Fruit fly (Drosophila melanogaster): ENCODE results near the gene CG13995.

CG13995 gene

DNA sequence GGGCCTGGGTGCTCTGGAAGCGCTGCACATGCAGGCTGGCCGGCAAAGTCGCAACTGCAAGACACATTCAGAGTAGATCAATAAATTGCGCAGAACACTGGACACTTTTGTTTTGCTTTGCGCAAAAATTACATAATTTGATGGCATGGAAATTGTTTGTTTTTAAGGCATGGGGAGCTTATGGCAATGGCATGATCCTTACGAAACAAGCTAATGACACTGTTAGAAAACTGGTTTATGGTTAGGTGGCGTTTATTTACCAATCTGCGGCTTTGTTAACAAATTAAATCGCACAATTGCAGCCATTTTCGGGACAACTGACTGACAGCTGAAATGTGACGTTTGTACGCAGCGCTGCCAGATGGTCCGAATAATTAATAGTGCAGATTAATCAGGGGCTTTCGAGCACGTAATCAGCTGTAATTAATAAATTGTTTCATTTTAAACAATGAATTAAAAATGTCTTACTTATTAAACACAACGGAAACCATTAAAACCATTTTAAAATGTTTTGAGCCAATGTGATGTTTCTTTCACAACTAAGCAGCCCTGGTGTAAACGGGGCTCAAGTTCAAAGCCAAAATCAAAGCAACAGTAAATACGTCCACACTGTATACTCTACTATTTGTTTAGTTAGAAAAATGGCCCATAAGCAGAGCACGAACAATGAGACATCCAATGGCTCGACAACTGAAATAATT, 8.4 kb downstream of the CG13995 start, which contains the start of the genes ND-51 and CG13994:
Gene ND-51 (minus strand): TSS at position 376 of the 701 bp plus-strand sequence.
Gene CG13994 (plus strand): TSS at position 608 of the 701 bp plus-strand sequence.
- TF ChIP-seq Abd-B (GFP tag; optimal IDR thresholded peaks at IDR 0.05) (no peak), pan (optimal IDR thresholded peaks at IDR 0.05) (no peak), woc (GFP tag; optimal IDR thresholded peaks at IDR 0.05) (peak; percentile 83), sv (GFP tag; optimal IDR thresholded peaks at IDR 0.05) (peak; percentile 50), lola (GFP tag; optimal IDR thresholded peaks at IDR 0.05) (no peak), Vsx2 (GFP tag; optimal IDR thresholded peaks at IDR 0.05; ENCODE audit: partially characterized antibody) (no peak), dsf (GFP tag; optimal IDR thresholded peaks at IDR 0.05; ENCODE audit: borderline replicate concordance) (no peak), tai (GFP tag; optimal IDR thresholded peaks at IDR 0.05) (no peak), psq (GFP tag; optimal IDR thresholded peaks at IDR 0.05) (peak; percentile 51), sage (GFP tag; optimal IDR thresholded peaks at IDR 0.05) (no peak), N (GFP tag; optimal IDR thresholded peaks at IDR 0.05) (peak; percentile 63), brk (GFP tag; optimal IDR thresholded peaks at IDR 0.05) (no peak), Hr78 (GFP tag; optimal IDR thresholded peaks at IDR 0.05) (peak; percentile 3), br (GFP tag; optimal IDR thresholded peaks at IDR 0.05) (no peak), OdsH (GFP tag; optimal IDR thresholded peaks at IDR 0.05) (peak; percentile 3), fru (GFP tag; optimal IDR thresholded peaks at IDR 0.05) (peak; percentile 81), jim (GFP tag; optimal IDR thresholded peaks at IDR 0.05) (no peak), CG32264 (GFP tag; optimal IDR thresholded peaks at IDR 0.05) (peak; percentile 53), HLH106 (tag; optimal IDR thresholded peaks at IDR 0.05) (peak; percentile 82), Myc (optimal IDR thresholded peaks at IDR 0.05) (no peak), Dfd (GFP tag; optimal IDR thresholded peaks at IDR 0.05) (no peak), CrebA (GFP tag; optimal IDR thresholded peaks at IDR 0.05; ENCODE audit: borderline replicate concordance) (no peak), Hr83 (GFP tag; optimal IDR thresholded peaks at IDR 0.05; ENCODE audit: poor library complexity, severe bottlenecking) (peak; percentile 58), ey (GFP tag; optimal IDR thresholded peaks at IDR 0.05) (peak; percentile 64), Sp1 (GFP tag; optimal IDR thresholded peaks at IDR 0.05) (peak; percentile 66), CG9705 (GFP tag; optimal IDR thresholded peaks at IDR 0.05) (peak; percentile 71), foxo (GFP tag; optimal IDR thresholded peaks at IDR 0.05) (peak in 1 of 2 experiments; percentile 87), Rel (GFP tag; optimal IDR thresholded peaks at IDR 0.05) (no peak), Rel (tag; optimal IDR thresholded peaks at IDR 0.05) (peak; percentile 66), dl (GFP tag; optimal IDR thresholded peaks at IDR 0.05; ENCODE audit: insufficient read depth in 1 of 2, partially characterized antibody in 2 of 2) (no peak), Jra (GFP tag; optimal IDR thresholded peaks at IDR 0.05) (no peak), usp (GFP tag; optimal IDR thresholded peaks at IDR 0.05) (no peak), Mio (GFP tag; optimal IDR thresholded peaks at IDR 0.05) (no peak), Dif (GFP tag; optimal IDR thresholded peaks at IDR 0.05; ENCODE audit: partially characterized antibody) (no peak), rgr (GFP tag; optimal IDR thresholded peaks at IDR 0.05) (peak; percentile 81), dmrt93B (GFP tag; optimal IDR thresholded peaks at IDR 0.05) (peak; percentile 63), Hnf4 (GFP tag; optimal IDR thresholded peaks at IDR 0.05) (no peak), GATAd (GFP tag; optimal IDR thresholded peaks at IDR 0.05) (no peak), h (GFP tag; optimal IDR thresholded peaks at IDR 0.05) (peak; percentile 84)

dm6 chr2L:6065823-6066222, 11.7 kb downstream of the CG13995 start, which contains the start of the genes Fbw5 and CG9147:
Gene Fbw5 (minus strand): TSS chr2L:6065953.
Gene CG9147 (plus strand): TSS chr2L:6065997.
- TF ChIP-seq Hr83 (GFP tag; optimal IDR thresholded peaks at IDR 0.05; ENCODE audit: poor library complexity, severe bottlenecking): peak; percentile 98
- TF ChIP-seq br (GFP tag; optimal IDR thresholded peaks at IDR 0.05): peak; percentile 100
- peak; percentile 99 for TF ChIP-seq Rel (GFP tag; optimal IDR thresholded peaks at IDR 0.05)
- TF ChIP-seq Rel (tag; optimal IDR thresholded peaks at IDR 0.05): peak; percentile 94
- TF ChIP-seq Abd-B (GFP tag; optimal IDR thresholded peaks at IDR 0.05): no peak
- peak; percentile 100 for TF ChIP-seq sv (GFP tag; optimal IDR thresholded peaks at IDR 0.05)
- peak; percentile 95 for TF ChIP-seq Mio (GFP tag; optimal IDR thresholded peaks at IDR 0.05)
- peak; percentile 99 for TF ChIP-seq dmrt93B (GFP tag; optimal IDR thresholded peaks at IDR 0.05)
- no peak for TF ChIP-seq tai (GFP tag; optimal IDR thresholded peaks at IDR 0.05)
- peak; percentile 100 for TF ChIP-seq HLH106 (tag; optimal IDR thresholded peaks at IDR 0.05)
- TF ChIP-seq OdsH (GFP tag; optimal IDR thresholded peaks at IDR 0.05): peak; percentile 100
- TF ChIP-seq Hr78 (GFP tag; optimal IDR thresholded peaks at IDR 0.05): no peak
- peak; percentile 97 for TF ChIP-seq dsf (GFP tag; optimal IDR thresholded peaks at IDR 0.05; ENCODE audit: borderline replicate concordance)
- TF ChIP-seq Jra (GFP tag; optimal IDR thresholded peaks at IDR 0.05): peak; percentile 98
- TF ChIP-seq Dif (GFP tag; optimal IDR thresholded peaks at IDR 0.05; ENCODE audit: partially characterized antibody): no peak
- peak; percentile 74 for TF ChIP-seq jim (GFP tag; optimal IDR thresholded peaks at IDR 0.05)
- TF ChIP-seq psq (GFP tag; optimal IDR thresholded peaks at IDR 0.05): peak; percentile 99
- peak; percentile 99 for TF ChIP-seq sage (GFP tag; optimal IDR thresholded peaks at IDR 0.05)
- no peak for TF ChIP-seq Myc (optimal IDR thresholded peaks at IDR 0.05)
- TF ChIP-seq lola (GFP tag; optimal IDR thresholded peaks at IDR 0.05): no peak
- TF ChIP-seq CG32264 (GFP tag; optimal IDR thresholded peaks at IDR 0.05): peak; percentile 100
- TF ChIP-seq h (GFP tag; optimal IDR thresholded peaks at IDR 0.05): peak; percentile 100
- TF ChIP-seq dl (GFP tag; optimal IDR thresholded peaks at IDR 0.05; ENCODE audit: insufficient read depth in 1 of 2, partially characterized antibody in 2 of 2): no peak
- TF ChIP-seq Sp1 (GFP tag; optimal IDR thresholded peaks at IDR 0.05): peak; percentile 100
- TF ChIP-seq Hnf4 (GFP tag; optimal IDR thresholded peaks at IDR 0.05): peak; percentile 100
- no peak for TF ChIP-seq usp (GFP tag; optimal IDR thresholded peaks at IDR 0.05)
- peak; percentile 99 for TF ChIP-seq fru (GFP tag; optimal IDR thresholded peaks at IDR 0.05)
- peak; percentile 100 for TF ChIP-seq ey (GFP tag; optimal IDR thresholded peaks at IDR 0.05)
- no peak for TF ChIP-seq N (GFP tag; optimal IDR thresholded peaks at IDR 0.05)
- TF ChIP-seq Dfd (GFP tag; optimal IDR thresholded peaks at IDR 0.05): no peak
- no peak for TF ChIP-seq pan (optimal IDR thresholded peaks at IDR 0.05)
- TF ChIP-seq CG9705 (GFP tag; optimal IDR thresholded peaks at IDR 0.05): peak; percentile 96
- TF ChIP-seq foxo (GFP tag; optimal IDR thresholded peaks at IDR 0.05): peak; percentile 99 to 100
- TF ChIP-seq woc (GFP tag; optimal IDR thresholded peaks at IDR 0.05): peak; percentile 100
- TF ChIP-seq GATAd (GFP tag; optimal IDR thresholded peaks at IDR 0.05): peak; percentile 96
- TF ChIP-seq brk (GFP tag; optimal IDR thresholded peaks at IDR 0.05): no peak
- TF ChIP-seq rgr (GFP tag; optimal IDR thresholded peaks at IDR 0.05): peak; percentile 100
- TF ChIP-seq Vsx2 (GFP tag; optimal IDR thresholded peaks at IDR 0.05; ENCODE audit: partially characterized antibody): no peak
- no peak for TF ChIP-seq CrebA (GFP tag; optimal IDR thresholded peaks at IDR 0.05; ENCODE audit: borderline replicate concordance)

Measured in whole organism, wandering third instar larva.